Fruit fly (Drosophila melanogaster): ENCODE data around the gene CG2082.

Gene CG2082

dm6 chr3R:5789025-5789953 lies 8.4 kb upstream of the CG2082 start, which contains the start of the genes Hat1 and Rpn5 (continued):
- peak; percentile 86 for TF ChIP-seq CG12391 (tag; optimal IDR thresholded peaks at IDR 0.05)
- peak; percentile 85 for TF ChIP-seq CG7556 (GFP tag; optimal IDR thresholded peaks at IDR 0.05)
- peak; percentile 65 for TF ChIP-seq NfI (GFP tag; optimal IDR thresholded peaks at IDR 0.05)
- no peak for TF ChIP-seq h (optimal IDR thresholded peaks at IDR 0.05)
- TF ChIP-seq dm (GFP tag; optimal IDR thresholded peaks at IDR 0.05): peak; percentile 82
- TF ChIP-seq CG8359 (GFP tag; optimal IDR thresholded peaks at IDR 0.05; ENCODE audit: borderline replicate concordance): no peak
- no peak for TF ChIP-seq CG4707 (GFP tag; optimal IDR thresholded peaks at IDR 0.05)
- peak; percentile 60; the same call in 1 of the 2 replicates for TF ChIP-seq al (GFP tag; IDR thresholded peaks at IDR 0.05)
- TF ChIP-seq crc (GFP tag; optimal IDR thresholded peaks at IDR 0.05): peak; percentile 80
- TF ChIP-seq CG11504 (tag; optimal IDR thresholded peaks at IDR 0.05): peak; percentile 78
- TF ChIP-seq ttk (GFP tag; IDR thresholded peaks at IDR 0.05): peak; percentile 54; the same call in 1 of the 2 replicates
- TF ChIP-seq aop (GFP tag; IDR thresholded peaks at IDR 0.05): no peak
- TF ChIP-seq CG31365 (tag; optimal IDR thresholded peaks at IDR 0.05): no peak
- TF ChIP-seq CG16813 (GFP tag; IDR thresholded peaks at IDR 0.05; ENCODE audit: partially characterized antibody): peak; percentile 78
- peak; percentile 17; the same call in 1 of the 2 replicates for TF ChIP-seq tna (GFP tag; IDR thresholded peaks at IDR 0.05; ENCODE audit: partially characterized antibody)
- TF ChIP-seq CG2129 (GFP tag; IDR thresholded peaks at IDR 0.05; ENCODE audit: partially characterized antibody): peak; percentile 52
- no peak for TF ChIP-seq CG1832 (GFP tag; optimal IDR thresholded peaks at IDR 0.05)
- TF ChIP-seq CG18262 (tag; optimal IDR thresholded peaks at IDR 0.05): peak; percentile 75
- peak; percentile 83 for TF ChIP-seq lab (GFP tag; optimal IDR thresholded peaks at IDR 0.05)
- TF ChIP-seq vfl (GFP tag; optimal IDR thresholded peaks at IDR 0.05): peak; percentile 75
- peak; percentile 69 for TF ChIP-seq Nf-YC (tag; optimal IDR thresholded peaks at IDR 0.05)
- TF ChIP-seq MBD-R2 (GFP tag; IDR thresholded peaks at IDR 0.05): peak; percentile 85
- TF ChIP-seq CG13287 (GFP tag; IDR thresholded peaks at IDR 0.05; ENCODE audit: partially characterized antibody): peak; percentile 83
- peak; percentile 87 for TF ChIP-seq jumu (GFP tag; optimal IDR thresholded peaks at IDR 0.05)
- TF ChIP-seq mirr (GFP tag; optimal IDR thresholded peaks at IDR 0.05): peak; percentile 23
- no peak for TF ChIP-seq sim (GFP tag; IDR thresholded peaks at IDR 0.05)
- peak; percentile 91 for TF ChIP-seq Antp (GFP tag; optimal IDR thresholded peaks at IDR 0.05)
- TF ChIP-seq gce (GFP tag; IDR thresholded peaks at IDR 0.05): peak; percentile 49; the same call in 1 of the 3 replicates
- peak; percentile 82 for TF ChIP-seq Atf3 (GFP tag; optimal IDR thresholded peaks at IDR 0.05)
- no peak for TF ChIP-seq ac (GFP tag; optimal IDR thresholded peaks at IDR 0.05)
- TF ChIP-seq hbn (GFP tag; IDR thresholded peaks at IDR 0.05; ENCODE audit: partially characterized antibody): peak; percentile 71
- peak; percentile 72 for TF ChIP-seq NK7.1 (GFP tag; optimal IDR thresholded peaks at IDR 0.05)
- peak; percentile 80 for TF ChIP-seq CG4854 (GFP tag; optimal IDR thresholded peaks at IDR 0.05)
- TF ChIP-seq Sry-β (GFP tag; optimal IDR thresholded peaks at IDR 0.05): peak; percentile 90
- peak; percentile 73 for TF ChIP-seq p53 (GFP tag; optimal IDR thresholded peaks at IDR 0.05)
- TF ChIP-seq CG11696 (GFP tag; IDR thresholded peaks at IDR 0.05): no peak
- TF ChIP-seq CG9727 (GFP tag; optimal IDR thresholded peaks at IDR 0.05): peak; percentile 87
- TF ChIP-seq CG13123 (GFP tag; optimal IDR thresholded peaks at IDR 0.05): peak; percentile 68
- TF ChIP-seq stwl (tag; optimal IDR thresholded peaks at IDR 0.05): peak; percentile 82
- peak; percentile 87 for TF ChIP-seq CG8089 (GFP tag; optimal IDR thresholded peaks at IDR 0.05)
- peak; percentile 73 for TF ChIP-seq CG8388 (GFP tag; optimal IDR thresholded peaks at IDR 0.05)
- TF ChIP-seq pita (GFP tag; optimal IDR thresholded peaks at IDR 0.05): no peak
- peak; percentile 80 for TF ChIP-seq Chrac-16 (GFP tag; optimal IDR thresholded peaks at IDR 0.05)
- peak; percentile 90 for TF ChIP-seq Max (GFP tag; optimal IDR thresholded peaks at IDR 0.05)
- TF ChIP-seq CG33213 (GFP tag; optimal IDR thresholded peaks at IDR 0.05): peak; percentile 76
- TF ChIP-seq CkIIα-i1 (GFP tag; IDR thresholded peaks at IDR 0.05): no peak
- peak; percentile 12; the same call in 1 of the 2 replicates for TF ChIP-seq onecut (GFP tag; IDR thresholded peaks at IDR 0.05)
- TF ChIP-seq mam (GFP tag; optimal IDR thresholded peaks at IDR 0.05): peak; percentile 95

All from whole organism, embryonic.